Worm (Caenorhabditis elegans): ENCODE data around the gene Y47D7A.7.

ce11 chrV:4421475-4421874 is 1.8 kb upstream of the Y47D7A.7 start, which contains the start of gene skr-14:
- TF ChIP-seq pbrm-1 (GFP tag; IDR thresholded peaks at IDR 0.05): no peak
- TF ChIP-seq ets-4 (GFP tag; optimal IDR thresholded peaks at IDR 0.05): no peak
- no peak for TF ChIP-seq nfya-1 (tag; optimal IDR thresholded peaks at IDR 0.05; ENCODE audit: borderline replicate concordance, insufficient read depth)
- TF ChIP-seq snpc-4 (GFP tag; optimal IDR thresholded peaks at IDR 0.05): no peak
- no peak for TF ChIP-seq snpc-4 (tag; optimal IDR thresholded peaks at IDR 0.05)
- TF ChIP-seq let-526 (GFP tag; IDR thresholded peaks at IDR 0.05): no peak
- no peak for TF ChIP-seq athp-1 (tag; optimal IDR thresholded peaks at IDR 0.05)
- no peak for TF ChIP-seq snpc-1.3 (tag; optimal IDR thresholded peaks at IDR 0.05; ENCODE audit: insufficient read depth)
- TF ChIP-seq ama-1 (optimal IDR thresholded peaks at IDR 0.05): no peak
- TF ChIP-seq ama-1 (GFP tag; optimal IDR thresholded peaks at IDR 0.05): no peak
- no peak for TF ChIP-seq bed-2 (GFP tag; IDR thresholded peaks at IDR 0.05)
- TF ChIP-seq madf-3 (GFP tag; IDR thresholded peaks at IDR 0.05): no peak
